Worm (Caenorhabditis elegans) whole organism, L2 larva: ENCODE data around the gene C03C10.2.

Source experiments
- nhr-11 ChIP-seq: fragments of 150-350 bp; optimal IDR thresholded peaks from 2 replicates; lab custom pipeline; 2014; ENCODE audit warnings: missing biosample characterization, missing genetic modification characterization
- nhr-23 ChIP-seq: fragments of 150-350 bp; optimal IDR thresholded peaks from 2 replicates; lab custom pipeline; 2014; ENCODE audit warnings: missing biosample characterization, missing genetic modification reagents, missing genetic modification characterization
- nhr-6 ChIP-seq: fragments of 150-350 bp; optimal IDR thresholded peaks from 2 replicates; lab custom pipeline; 2014; ENCODE audit warnings: missing biosample characterization, missing genetic modification characterization

ce11 chrIII:4107227-4107626, 16.4 kb downstream of the C03C10.2 start:
- TF ChIP-seq nhr-11 (tag; lab: Kevin White, UChicago) (no peak), nhr-6 (tag; lab: Kevin White, UChicago) (no peak), nhr-23 (no peak)
